Worm (Caenorhabditis elegans) whole organism, L4/young adult: ENCODE data around the gene Y53G8AL.1.

Experiments
- W03F9.2 ChIP-seq: fragments of 150-350 bp; optimal IDR thresholded peaks from 2 replicates; lab custom pipeline; 2014; ENCODE audit warnings: missing biosample characterization, missing genetic modification characterization
- him-1 ChIP-seq: sonication (generic microtip); optimal IDR thresholded peaks from 2 replicates; lab custom pipeline; 2016; ENCODE audit warnings: missing genotype, missing genetic modification reagents, missing genetic modification characterization, missing compliant biosample characterization

- TF ChIP-seq him-1 (tag; lab: Kevin White, UChicago) (no peak), W03F9.2 (tag; lab: Kevin White, UChicago) (no peak)
Measured at ce11 chrIII:3266602-3267001, 33.7 kb downstream of the Y53G8AL.1 start, which contains the start of gene Y53G8AM.7.
